Worm (Caenorhabditis elegans): ENCODE measurements around the gene ctsa-1.2.

The ctsa-1.2 gene

ce11 chrII:11722164-11722563 is 17.0 kb upstream of the ctsa-1.2 start:
- no peak for TF ChIP-seq ceh-58 (GFP tag; IDR thresholded peaks at IDR 0.05)
- no peak for TF ChIP-seq T07F8.4 (tag; optimal IDR thresholded peaks at IDR 0.05)
- no peak for TF ChIP-seq ceh-100 (GFP tag; IDR thresholded peaks at IDR 0.05)
- TF ChIP-seq hrde-1 (tag; optimal IDR thresholded peaks at IDR 0.05; ENCODE audit: borderline replicate concordance), result no peak
- TF ChIP-seq mel-28 (tag; optimal IDR thresholded peaks at IDR 0.05; ENCODE audit: borderline replicate concordance), result no peak
- no peak for TF ChIP-seq hmg-20 (GFP tag; IDR thresholded peaks at IDR 0.05)
- TF ChIP-seq F37B4.10 (GFP tag; IDR thresholded peaks at IDR 0.05), result no peak
- no peak for TF ChIP-seq ceh-79 (tag; optimal IDR thresholded peaks at IDR 0.05)
- no peak for TF ChIP-seq F23B12.7 (tag; optimal IDR thresholded peaks at IDR 0.05; ENCODE audit: insufficient read depth)
- TF ChIP-seq hlh-26 (GFP tag; conservative IDR thresholded peaks at IDR 0.05), result no peak
- no peak for TF ChIP-seq dox-1 (GFP tag; IDR thresholded peaks at IDR 0.05)
- TF ChIP-seq rec-8 (tag; optimal IDR thresholded peaks at IDR 0.05), result no peak
- TF ChIP-seq rcor-1 (GFP tag; IDR thresholded peaks at IDR 0.05), result no peak
- TF ChIP-seq nfya-2 (GFP tag; IDR thresholded peaks at IDR 0.05), result no peak

- TF ChIP-seq him-1 (tag; optimal IDR thresholded peaks at IDR 0.05), result no peak
- TF ChIP-seq unc-62 (GFP tag; optimal IDR thresholded peaks at IDR 0.05), result no peak
- TF ChIP-seq nfya-2 (GFP tag; IDR thresholded peaks at IDR 0.05), result no peak
- no peak for TF ChIP-seq sdz-38 (tag; optimal IDR thresholded peaks at IDR 0.05)
- TF ChIP-seq pbrm-1 (GFP tag; IDR thresholded peaks at IDR 0.05), result no peak
- TF ChIP-seq athp-1 (tag; optimal IDR thresholded peaks at IDR 0.05), result no peak
- TF ChIP-seq ceh-91 (GFP tag; IDR thresholded peaks at IDR 0.05), result no peak
- no peak for TF ChIP-seq gei-17 (GFP tag; optimal IDR thresholded peaks at IDR 0.05)
- no peak for TF ChIP-seq ceh-40 (GFP tag; IDR thresholded peaks at IDR 0.05)
- TF ChIP-seq efl-1 (GFP tag; optimal IDR thresholded peaks at IDR 0.05), result no peak
- TF ChIP-seq nfyb-1 (GFP tag; IDR thresholded peaks at IDR 0.05), result no peak
- TF ChIP-seq snpc-3.4 (tag; optimal IDR thresholded peaks at IDR 0.05), result no peak
- no peak for TF ChIP-seq egl-18 (GFP tag; IDR thresholded peaks at IDR 0.05)
- no peak for TF ChIP-seq nhr-179 (tag; optimal IDR thresholded peaks at IDR 0.05)
- no peak for TF ChIP-seq ccch-3 (GFP tag; optimal IDR thresholded peaks at IDR 0.05)
- no peak for TF ChIP-seq lir-1 (GFP tag; conservative IDR thresholded peaks at IDR 0.05)
Measured at ce11 chrII:11723904-11724303, 15.3 kb upstream of the ctsa-1.2 start, which contains the start of gene ldh-1. ldh-1 (plus strand) TSS chrII:11724204.

ce11 chrII:11724362-11724761 is 14.8 kb upstream of the ctsa-1.2 start:
- TF ChIP-seq snpc-4 (GFP tag; optimal IDR thresholded peaks at IDR 0.05) (no peak), snpc-4 (tag; optimal IDR thresholded peaks at IDR 0.05) (peak in 1 of 4 experiments; percentile 5), ama-1 (optimal IDR thresholded peaks at IDR 0.05) (no peak), ama-1 (GFP tag; optimal IDR thresholded peaks at IDR 0.05) (no peak), F33H1.4 (GFP tag; IDR thresholded peaks at IDR 0.05) (no peak), ceh-91 (GFP tag; IDR thresholded peaks at IDR 0.05) (no peak), K12H6.12 (tag; optimal IDR thresholded peaks at IDR 0.05) (peak; percentile 26), lsy-27 (tag; optimal IDR thresholded peaks at IDR 0.05; ENCODE audit: borderline replicate concordance, insufficient read depth) (no peak), Y67H2A.10 (GFP tag; conservative IDR thresholded peaks at IDR 0.05) (no peak), ceh-79 (tag; optimal IDR thresholded peaks at IDR 0.05) (no peak), attf-6 (GFP tag; IDR thresholded peaks at IDR 0.05) (no peak), hmg-20 (GFP tag; IDR thresholded peaks at IDR 0.05) (no peak), nhr-90 (tag; optimal IDR thresholded peaks at IDR 0.05) (no peak), D2030.7 (GFP tag; IDR thresholded peaks at IDR 0.05) (no peak), lin-26 (GFP tag; IDR thresholded peaks at IDR 0.05) (no peak), nfya-2 (GFP tag; IDR thresholded peaks at IDR 0.05) (no peak), mel-28 (tag; optimal IDR thresholded peaks at IDR 0.05; ENCODE audit: borderline replicate concordance) (no peak), gei-17 (GFP tag; optimal IDR thresholded peaks at IDR 0.05) (no peak), ztf-26 (tag; optimal IDR thresholded peaks at IDR 0.05) (no peak), F37B4.10 (GFP tag; IDR thresholded peaks at IDR 0.05) (no peak), cebp-1 (GFP tag; IDR thresholded peaks at IDR 0.05) (no peak), cebp-1 (tag; optimal IDR thresholded peaks at IDR 0.05) (peak; percentile 33), madf-6 (GFP tag; IDR thresholded peaks at IDR 0.05) (no peak), hmg-1.2 (GFP tag; IDR thresholded peaks at IDR 0.05) (peak; percentile 53; the same call in 1 of the 2 replicates), efl-1 (GFP tag; optimal IDR thresholded peaks at IDR 0.05) (peak; percentile 29), zfh-2 (GFP tag; conservative IDR thresholded peaks at IDR 0.05) (0 out of 2 replicates have a peak, but pooled peaks have one; percentile 40)

Data from whole organism, young adult.